Fruit fly (Drosophila melanogaster): ENCODE measurements around the gene Hrb87F.
A peak's percentile ranks its signal among the peaks of the same experiment; 100 is the strongest.

Gene Hrb87F

dm6 chr3R:13660924-13661659, 761 bp upstream of the Hrb87F start, which contains the start of gene B52 (continued):
- peak; percentile 51; the same call in 1 of the 2 replicates for TF ChIP-seq rib (GFP tag; IDR thresholded peaks at IDR 0.05)
- TF ChIP-seq CG12299 (tag; optimal IDR thresholded peaks at IDR 0.05): peak; percentile 52
- TF ChIP-seq CG4424 (GFP tag; optimal IDR thresholded peaks at IDR 0.05): peak; percentile 50
- TF ChIP-seq CG17612 (GFP tag; IDR thresholded peaks at IDR 0.05): peak; percentile 54; the same call in 1 of the 2 replicates
- no peak for TF ChIP-seq dimm (GFP tag; IDR thresholded peaks at IDR 0.05)
- no peak for TF ChIP-seq fru (optimal IDR thresholded peaks at IDR 0.05)
- peak; percentile 55 for TF ChIP-seq CG18764 (GFP tag; optimal IDR thresholded peaks at IDR 0.05)
- TF ChIP-seq CG12071 (GFP tag; optimal IDR thresholded peaks at IDR 0.05): peak; percentile 83
- TF ChIP-seq CG7556 (GFP tag; optimal IDR thresholded peaks at IDR 0.05): no peak
- peak; percentile 39; the same call in 1 of the 2 replicates for TF ChIP-seq CG9215 (GFP tag; IDR thresholded peaks at IDR 0.05)
- no peak for TF ChIP-seq hkb (optimal IDR thresholded peaks at IDR 0.05)
- peak; percentile 58 for TF ChIP-seq hkb (GFP tag; IDR thresholded peaks at IDR 0.05)
- TF ChIP-seq CG8290 (GFP tag; optimal IDR thresholded peaks at IDR 0.05): no peak
- TF ChIP-seq CG8290 (tag; optimal IDR thresholded peaks at IDR 0.05): peak in 1 of 2 experiments; percentile 51
- peak; percentile 68 for TF ChIP-seq tio (GFP tag; optimal IDR thresholded peaks at IDR 0.05)
- peak; percentile 80 for TF ChIP-seq vvl (GFP tag; IDR thresholded peaks at IDR 0.05)
- TF ChIP-seq Hmr (GFP tag; optimal IDR thresholded peaks at IDR 0.05): peak; percentile 77
- TF ChIP-seq Gsc (GFP tag; IDR thresholded peaks at IDR 0.05): no peak; the same call in 1 of the 2 replicates
- peak; percentile 85 for TF ChIP-seq pb (GFP tag; optimal IDR thresholded peaks at IDR 0.05)
- TF ChIP-seq Oaz (GFP tag; IDR thresholded peaks at IDR 0.05): 0 out of 2 replicates have a peak, but pooled peaks have one; percentile 9
- TF ChIP-seq wek (GFP tag; optimal IDR thresholded peaks at IDR 0.05): peak; percentile 92
- peak; percentile 84 for TF ChIP-seq CG34376 (GFP tag; optimal IDR thresholded peaks at IDR 0.05)
- TF ChIP-seq CG7372 (GFP tag; IDR thresholded peaks at IDR 0.05): no peak; the same call in 1 of the 2 replicates
- peak; percentile 61 for TF ChIP-seq CG16779 (GFP tag; IDR thresholded peaks at IDR 0.05)
- no peak for TF ChIP-seq CG3838 (GFP tag; optimal IDR thresholded peaks at IDR 0.05)
- TF ChIP-seq D19A (tag; optimal IDR thresholded peaks at IDR 0.05): peak; percentile 16
- peak; percentile 51 for TF ChIP-seq CG3995 (GFP tag; optimal IDR thresholded peaks at IDR 0.05)
- peak; percentile 99 for TF ChIP-seq phol (tag; optimal IDR thresholded peaks at IDR 0.05)
- no peak for TF ChIP-seq Doc2 (GFP tag; IDR thresholded peaks at IDR 0.05)
- TF ChIP-seq CG1603 (tag; optimal IDR thresholded peaks at IDR 0.05): peak; percentile 83
- peak; percentile 17 for TF ChIP-seq Fer2 (tag; optimal IDR thresholded peaks at IDR 0.05)
- peak; percentile 17 for TF ChIP-seq CG13424 (tag; optimal IDR thresholded peaks at IDR 0.05)
- peak; percentile 62 for TF ChIP-seq CG17186 (GFP tag; optimal IDR thresholded peaks at IDR 0.05)
- TF ChIP-seq pum (GFP tag; optimal IDR thresholded peaks at IDR 0.05): no peak
- TF ChIP-seq Deaf1 (tag; optimal IDR thresholded peaks at IDR 0.05): no peak
- no peak for TF ChIP-seq Poxn (GFP tag; IDR thresholded peaks at IDR 0.05)
- TF ChIP-seq CG9437 (GFP tag; optimal IDR thresholded peaks at IDR 0.05): peak; percentile 50
- TF ChIP-seq CG18262 (tag; optimal IDR thresholded peaks at IDR 0.05): peak; percentile 32
- TF ChIP-seq sqz (GFP tag; optimal IDR thresholded peaks at IDR 0.05): peak; percentile 67
- 0 out of 3 replicates have a peak, but pooled peaks have one; percentile 24 for TF ChIP-seq mld (GFP tag; IDR thresholded peaks at IDR 0.05; ENCODE audit: partially characterized antibody)
- peak; percentile 68 for TF ChIP-seq CG10543 (GFP tag; optimal IDR thresholded peaks at IDR 0.05)
- TF ChIP-seq jigr1 (GFP tag; IDR thresholded peaks at IDR 0.05): no peak
- peak; percentile 18; the same call in 1 of the 3 replicates for TF ChIP-seq hb (GFP tag; IDR thresholded peaks at IDR 0.05; ENCODE audit: partially characterized antibody)
- TF ChIP-seq CG31224 (GFP tag; IDR thresholded peaks at IDR 0.05): peak; percentile 43
- no peak for TF ChIP-seq tna (GFP tag; IDR thresholded peaks at IDR 0.05; ENCODE audit: partially characterized antibody)
- TF ChIP-seq CG12104 (GFP tag; optimal IDR thresholded peaks at IDR 0.05): peak; percentile 8
- peak; percentile 31; the same call in 1 of the 3 replicates for TF ChIP-seq CG7357 (GFP tag; IDR thresholded peaks at IDR 0.05)
- peak; percentile 45 for TF ChIP-seq Bdp1 (GFP tag; optimal IDR thresholded peaks at IDR 0.05)
- peak; percentile 53; the same call in 2 of the 3 replicates for TF ChIP-seq Dbx (GFP tag; IDR thresholded peaks at IDR 0.05)
- TF ChIP-seq br (optimal IDR thresholded peaks at IDR 0.05): no peak
- TF ChIP-seq zfh1 (GFP tag; IDR thresholded peaks at IDR 0.05): peak; percentile 77
